Fruit fly (Drosophila melanogaster): ENCODE measurements around the gene CG17919.

Gene CG17919

dm6 chr3R:6334906-6335433 is 8.9 kb upstream of the CG17919 start, which contains the start of gene Osi19:
Osi19 (plus strand) TSS chr3R:6335362.
- TF ChIP-seq ttk (optimal IDR thresholded peaks at IDR 0.05) (no peak), Sin3A (optimal IDR thresholded peaks at IDR 0.05) (no peak), insv (optimal IDR thresholded peaks at IDR 0.05) (no peak), h (optimal IDR thresholded peaks at IDR 0.05) (no peak), psq (optimal IDR thresholded peaks at IDR 0.05) (no peak), Myc (optimal IDR thresholded peaks at IDR 0.05) (no peak)

- no peak for TF ChIP-seq ttk (optimal IDR thresholded peaks at IDR 0.05)
- TF ChIP-seq Sin3A (optimal IDR thresholded peaks at IDR 0.05) = no peak
- TF ChIP-seq psq (optimal IDR thresholded peaks at IDR 0.05) = no peak
- no peak for TF ChIP-seq h (optimal IDR thresholded peaks at IDR 0.05)
- no peak for TF ChIP-seq insv (optimal IDR thresholded peaks at IDR 0.05)
- TF ChIP-seq Myc (optimal IDR thresholded peaks at IDR 0.05) = no peak
These were observed 6.4 kb upstream of the CG17919 start for dm6 chr3R:6337397-6337796.

dm6 chr3R:6339795-6340194 is 4.0 kb upstream of the CG17919 start, which contains the start of gene Osi20:
Osi20 (plus strand) TSS chr3R:6340095.
- TF ChIP-seq h (optimal IDR thresholded peaks at IDR 0.05) = no peak
- TF ChIP-seq insv (optimal IDR thresholded peaks at IDR 0.05) = no peak
- no peak for TF ChIP-seq Myc (optimal IDR thresholded peaks at IDR 0.05)
- no peak for TF ChIP-seq Sin3A (optimal IDR thresholded peaks at IDR 0.05)
- no peak for TF ChIP-seq ttk (optimal IDR thresholded peaks at IDR 0.05)
- TF ChIP-seq psq (optimal IDR thresholded peaks at IDR 0.05) = no peak

- TF ChIP-seq Myc (optimal IDR thresholded peaks at IDR 0.05) (no peak), ttk (optimal IDR thresholded peaks at IDR 0.05) (no peak), Sin3A (optimal IDR thresholded peaks at IDR 0.05) (no peak), insv (optimal IDR thresholded peaks at IDR 0.05) (no peak), psq (optimal IDR thresholded peaks at IDR 0.05) (no peak), h (optimal IDR thresholded peaks at IDR 0.05) (no peak)
These were observed 2.2 kb upstream of the CG17919 start, which contains the start of gene CG17917 for dm6 chr3R:6341668-6342067. CG17917 (plus strand) TSS chr3R:6341968.

dm6 chr3R:6342702-6343101 is 1.1 kb upstream of the CG17919 start, which contains the start of gene CG10298:
CG10298 (plus strand) TSS chr3R:6343002.
- no peak for TF ChIP-seq Sin3A (optimal IDR thresholded peaks at IDR 0.05)
- TF ChIP-seq h (optimal IDR thresholded peaks at IDR 0.05) = no peak
- no peak for TF ChIP-seq psq (optimal IDR thresholded peaks at IDR 0.05)
- TF ChIP-seq Myc (optimal IDR thresholded peaks at IDR 0.05) = no peak
- no peak for TF ChIP-seq ttk (optimal IDR thresholded peaks at IDR 0.05)
- no peak for TF ChIP-seq insv (optimal IDR thresholded peaks at IDR 0.05)

dm6 chr3R:6345814-6346213 is 2.0 kb downstream of the CG17919 start, which contains the start of the genes SmD2 and CG18048:
SmD2 (minus strand) TSS chr3R:6345911.
CG18048 (plus strand) TSS chr3R:6346111.
- TF ChIP-seq ttk (optimal IDR thresholded peaks at IDR 0.05) = no peak
- TF ChIP-seq insv (optimal IDR thresholded peaks at IDR 0.05) = no peak
- TF ChIP-seq Sin3A (optimal IDR thresholded peaks at IDR 0.05) = no peak
- no peak for TF ChIP-seq h (optimal IDR thresholded peaks at IDR 0.05)
- TF ChIP-seq Myc (optimal IDR thresholded peaks at IDR 0.05) = no peak
- TF ChIP-seq psq (optimal IDR thresholded peaks at IDR 0.05) = no peak

- no peak for TF ChIP-seq Myc (optimal IDR thresholded peaks at IDR 0.05)
- TF ChIP-seq h (optimal IDR thresholded peaks at IDR 0.05) = no peak
- no peak for TF ChIP-seq ttk (optimal IDR thresholded peaks at IDR 0.05)
- no peak for TF ChIP-seq psq (optimal IDR thresholded peaks at IDR 0.05)
- TF ChIP-seq Sin3A (optimal IDR thresholded peaks at IDR 0.05) = no peak
- TF ChIP-seq insv (optimal IDR thresholded peaks at IDR 0.05) = no peak
These were observed 5.1 kb downstream of the CG17919 start, which contains the start of gene Hr83 for dm6 chr3R:6348943-6349342. Hr83 (plus strand) TSS chr3R:6349243.

dm6 chr3R:6350755-6351154 is 6.9 kb downstream of the CG17919 start, which contains the start of gene Pak:
Pak (plus strand) TSS chr3R:6350896.
- TF ChIP-seq ttk (optimal IDR thresholded peaks at IDR 0.05) = no peak
- TF ChIP-seq insv (optimal IDR thresholded peaks at IDR 0.05) = no peak
- TF ChIP-seq psq (optimal IDR thresholded peaks at IDR 0.05) = no peak
- no peak for TF ChIP-seq Myc (optimal IDR thresholded peaks at IDR 0.05)
- TF ChIP-seq Sin3A (optimal IDR thresholded peaks at IDR 0.05) = no peak
- no peak for TF ChIP-seq h (optimal IDR thresholded peaks at IDR 0.05)

- TF ChIP-seq insv (optimal IDR thresholded peaks at IDR 0.05) (no peak), psq (optimal IDR thresholded peaks at IDR 0.05) (no peak), h (optimal IDR thresholded peaks at IDR 0.05) (no peak), ttk (optimal IDR thresholded peaks at IDR 0.05) (no peak), Sin3A (optimal IDR thresholded peaks at IDR 0.05) (no peak), Myc (optimal IDR thresholded peaks at IDR 0.05) (no peak)
These were observed 7.4 kb downstream of the CG17919 start for dm6 chr3R:6351181-6351580.

- no peak for TF ChIP-seq ttk (optimal IDR thresholded peaks at IDR 0.05)
- TF ChIP-seq psq (optimal IDR thresholded peaks at IDR 0.05) = no peak
- no peak for TF ChIP-seq h (optimal IDR thresholded peaks at IDR 0.05)
- TF ChIP-seq Myc (optimal IDR thresholded peaks at IDR 0.05) = no peak
- no peak for TF ChIP-seq insv (optimal IDR thresholded peaks at IDR 0.05)
- no peak for TF ChIP-seq Sin3A (optimal IDR thresholded peaks at IDR 0.05)
These were observed 8.0 kb downstream of the CG17919 start for dm6 chr3R:6351696-6352378.

- TF ChIP-seq Myc (optimal IDR thresholded peaks at IDR 0.05) (no peak), Sin3A (optimal IDR thresholded peaks at IDR 0.05) (no peak), insv (optimal IDR thresholded peaks at IDR 0.05) (no peak), psq (optimal IDR thresholded peaks at IDR 0.05) (no peak), ttk (optimal IDR thresholded peaks at IDR 0.05) (no peak), h (optimal IDR thresholded peaks at IDR 0.05) (no peak)
These were observed 8.6 kb downstream of the CG17919 start for dm6 chr3R:6352436-6352835.

Data from Kc167 (cell line).